Worm (Caenorhabditis elegans) whole organism, L3 larva: ENCODE results near the gene pqn-27.

ENCODE experiments used
- aly-2 ChIP-seq: fragments of 150-350 bp; optimal IDR thresholded peaks from 2 replicates; lab custom pipeline; 2014; ENCODE audit warnings: missing biosample characterization, missing genetic modification characterization
- ceh-9 ChIP-seq: sonication (generic microtip); optimal IDR thresholded peaks from 2 replicates; lab custom pipeline; 2018; ENCODE audit warnings: missing biosample characterization, missing genetic modification characterization
- nhr-12 ChIP-seq: fragments of 150-350 bp; optimal IDR thresholded peaks from 2 replicates; lab custom pipeline; 2014; ENCODE audit warnings: missing biosample characterization, missing genetic modification characterization
- skn-1 ChIP-seq: fragments of 150-350 bp; optimal IDR thresholded peaks from 2 replicates; lab custom pipeline; 2014; ENCODE audit warnings: missing biosample characterization, missing genetic modification characterization

- TF ChIP-seq skn-1 (no peak), aly-2 (tag; lab: Kevin White, UChicago) (no peak), nhr-12 (tag; lab: Kevin White, UChicago) (no peak), ceh-9 (tag; lab: Kevin White, UChicago) (no peak)
Observed at ce11 chrII:13447166-13447643, 13.2 kb downstream of the pqn-27 start, which contains the start of gene tbc-14.
